Fruit fly (Drosophila melanogaster): Measurements from ENCODE around the gene Rpp30.

DNA sequence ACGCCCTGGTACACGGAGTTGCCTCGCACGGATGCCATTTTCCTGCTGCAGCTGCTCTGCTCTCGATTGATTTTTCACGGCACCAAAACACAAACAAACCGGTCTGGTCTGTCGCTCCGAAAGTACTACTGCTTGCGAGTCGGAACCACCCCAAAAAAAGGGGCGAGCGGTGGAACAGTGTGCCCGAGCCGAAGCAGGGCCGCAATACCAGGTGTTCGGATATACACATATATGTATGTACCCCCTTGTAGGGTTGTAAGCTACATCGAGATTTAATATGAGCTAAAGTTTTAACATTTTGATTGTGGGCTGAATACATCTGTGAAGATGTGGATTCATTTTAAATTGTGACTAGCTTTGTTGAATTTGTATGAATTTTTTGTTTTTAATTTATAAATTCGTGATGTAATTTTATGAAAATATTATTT is 33.4 kb upstream of the Rpp30 start:
- TF ChIP-seq Lpt (GFP tag; optimal IDR thresholded peaks at IDR 0.05) (no peak), net (GFP tag; optimal IDR thresholded peaks at IDR 0.05) (no peak), Gug (GFP tag; IDR thresholded peaks at IDR 0.05) (no peak), Hr39 (GFP tag; optimal IDR thresholded peaks at IDR 0.05) (peak; percentile 20), CG32006 (GFP tag; optimal IDR thresholded peaks at IDR 0.05) (peak; percentile 6), Sox102F (GFP tag; optimal IDR thresholded peaks at IDR 0.05) (no peak), CG3032 (tag; optimal IDR thresholded peaks at IDR 0.05) (peak; percentile 17), CG10631 (GFP tag; optimal IDR thresholded peaks at IDR 0.05) (peak; percentile 60), CG15336 (GFP tag; IDR thresholded peaks at IDR 0.05) (no peak), topi (GFP tag; optimal IDR thresholded peaks at IDR 0.05) (peak; percentile 45), svp (GFP tag) (peak; percentile 27), Eip93F (GFP tag; optimal IDR thresholded peaks at IDR 0.05) (no peak)
